Worm (Caenorhabditis elegans) whole organism, young adult: ENCODE results near the gene clec-195.
A peak's percentile ranks its signal among the peaks of the same experiment; 100 is the strongest.

Experiments used
- B0019.2 ChIP-seq: fragments of 200-800 bp; sonication (Bioruptor generic); conservative IDR thresholded peaks from 2 replicates; pipeline ENCODE4 v1.3.6; 2022; ENCODE audit warnings: missing genetic modification reagents, missing genetic modification characterization, missing compliant biosample characterization
- B0261.1 ChIP-seq: sonication (generic microtip); optimal IDR thresholded peaks from 2 replicates; lab custom pipeline; 2016; ENCODE audit warnings: mild to moderate bottlenecking, missing genetic modification characterization, moderate library complexity, missing compliant biosample characterization
- F22D6.2 ChIP-seq: sonication (generic microtip); optimal IDR thresholded peaks from 2 replicates; lab custom pipeline; 2016; ENCODE audit warnings: mild to moderate bottlenecking, missing genetic modification characterization, missing compliant biosample characterization
- F37B4.10 ChIP-seq: fragments of 200-800 bp; sonication (Bioruptor generic); IDR thresholded peaks from 2 replicates; pipeline ENCODE4 v1.3.6; 2022; ENCODE audit warnings: missing genetic modification characterization, missing compliant biosample characterization
- F49E8.2 ChIP-seq: sonication (generic microtip); optimal IDR thresholded peaks from 3 replicates; lab custom pipeline; 2017; ENCODE audit warnings: missing genetic modification characterization, mild to moderate bottlenecking, missing compliant biosample characterization, antibody characterized with exemption, moderate library complexity; ENCODE audit not compliant: insufficient read depth
- F57A8.1 ChIP-seq: fragments of 200-800 bp; sonication (Bioruptor generic); optimal IDR thresholded peaks from 2 replicates; lab custom pipeline; 2018; ENCODE audit warnings: mild to moderate bottlenecking, missing genetic modification characterization, moderate library complexity, missing compliant biosample characterization
- F57C9.4 ChIP-seq: sonication (generic microtip); optimal IDR thresholded peaks from 2 replicates; lab custom pipeline; 2017; ENCODE audit warnings: mild to moderate bottlenecking, missing genetic modification characterization, missing compliant biosample characterization
- K12H6.12 ChIP-seq: fragments of 200-800 bp; sonication (Bioruptor generic); optimal IDR thresholded peaks from 2 replicates; lab custom pipeline; 2018; ENCODE audit warnings: mild to moderate bottlenecking, missing genetic modification characterization, missing compliant biosample characterization
- T07F8.4 ChIP-seq: sonication (generic microtip); optimal IDR thresholded peaks from 2 replicates; lab custom pipeline; 2016; ENCODE audit warnings: mild to moderate bottlenecking, missing genetic modification characterization, moderate library complexity, missing compliant biosample characterization
- T26A5.8 ChIP-seq: sonication (generic microtip); optimal IDR thresholded peaks from 2 replicates; lab custom pipeline; 2016; ENCODE audit warnings: missing genetic modification characterization, missing compliant biosample characterization
- Y56A3A.18 ChIP-seq: fragments of 200-800 bp; sonication (Bioruptor generic); IDR thresholded peaks from 2 replicates; pipeline ENCODE4 v1.3.6; 2022; ENCODE audit warnings: missing genetic modification reagents, missing genetic modification characterization, missing compliant biosample characterization
- Y67H2A.10 ChIP-seq: fragments of 200-800 bp; sonication (Bioruptor generic); conservative IDR thresholded peaks from 2 replicates; pipeline ENCODE4 v1.3.6; 2022; ENCODE audit warnings: missing genetic modification reagents, missing genetic modification characterization, missing compliant biosample characterization
- aptf-3 ChIP-seq: fragments of 200-800 bp; sonication (Bioruptor generic); IDR thresholded peaks from 2 replicates; pipeline ENCODE4 v1.3.6; 2022; ENCODE audit warnings: missing genetic modification characterization, missing compliant biosample characterization
- atf-7 ChIP-seq: sonication (generic microtip); optimal IDR thresholded peaks from 2 replicates; lab custom pipeline; 2017; ENCODE audit warnings: mild to moderate bottlenecking, missing genetic modification characterization, missing compliant biosample characterization
- athp-1 ChIP-seq: sonication (generic microtip); optimal IDR thresholded peaks from 2 replicates; lab custom pipeline; 2017; ENCODE audit warnings: mild to moderate bottlenecking, missing genetic modification characterization, missing compliant biosample characterization
- bed-2 ChIP-seq: fragments of 200-800 bp; sonication (Bioruptor generic); IDR thresholded peaks from 2 replicates; pipeline ENCODE4 v1.3.6; 2022; ENCODE audit warnings: missing genetic modification reagents, missing genetic modification characterization, missing compliant biosample characterization
- cebp-1 ChIP-seq, 2 experiments: fragments of 200-800 bp in 1 of 2; sonication (Bioruptor generic) in 1 of 2; sonication (generic microtip) in 1 of 2; IDR thresholded peaks in 1 of 2; optimal IDR thresholded peaks in 1 of 2; 2 replicates each; pipeline versions ENCODE4 v1.3.6 to Lab custom; 2017 to 2022; ENCODE audit warnings: missing compliant biosample characterization in 2 of 2, missing genetic modification characterization in 2 of 2, mild to moderate bottlenecking in 1 of 2, missing genetic modification reagents in 1 of 2, moderate library complexity in 1 of 2
- cebp-2 ChIP-seq: fragments of 200-800 bp; sonication (Bioruptor generic); IDR thresholded peaks from 2 replicates; pipeline ENCODE4 v1.3.6; 2022; ENCODE audit warnings: missing genetic modification characterization, missing compliant biosample characterization
- dpl-1 ChIP-seq: fragments of 150-350 bp; optimal IDR thresholded peaks from 2 replicates; lab custom pipeline; 2014; ENCODE audit warnings: missing biosample characterization, missing genetic modification reagents, missing genetic modification characterization
- efl-1 ChIP-seq: fragments of 150-350 bp; optimal IDR thresholded peaks from 2 replicates; lab custom pipeline; 2014; ENCODE audit warnings: missing biosample characterization, missing genetic modification reagents, missing genetic modification characterization
- egl-18 ChIP-seq: fragments of 200-800 bp; sonication (Bioruptor generic); IDR thresholded peaks from 2 replicates; pipeline ENCODE4 v1.3.6; 2022; ENCODE audit warnings: missing genetic modification reagents, missing genetic modification characterization, missing compliant biosample characterization
- egrh-3 ChIP-seq: fragments of 200-800 bp; sonication (Bioruptor generic); IDR thresholded peaks from 2 replicates; pipeline ENCODE4 v1.3.6; 2022; ENCODE audit warnings: missing genetic modification reagents, missing genetic modification characterization, missing compliant biosample characterization
- ekl-4 ChIP-seq: fragments of 200-800 bp; sonication (Bioruptor generic); IDR thresholded peaks from 2 replicates; pipeline ENCODE4 v1.3.6; 2022; ENCODE audit warnings: missing genetic modification reagents, missing genetic modification characterization, missing compliant biosample characterization
- ets-4 ChIP-seq: fragments of 200-800 bp; sonication (Bioruptor generic); optimal IDR thresholded peaks from 2 replicates; lab custom pipeline; 2018; ENCODE audit warnings: mild to moderate bottlenecking, missing genetic modification characterization, missing compliant biosample characterization
- gei-17 ChIP-seq: fragments of 200-800 bp; sonication (Bioruptor generic); optimal IDR thresholded peaks from 2 replicates; lab custom pipeline; 2018; ENCODE audit warnings: mild to moderate bottlenecking, missing genetic modification characterization, missing compliant biosample characterization
- hlh-12 ChIP-seq: sonication (generic microtip); optimal IDR thresholded peaks from 2 replicates; lab custom pipeline; 2016; ENCODE audit warnings: missing genetic modification characterization, missing compliant biosample characterization
- hsf-1 ChIP-seq: fragments of 200-800 bp; sonication (Bioruptor generic); IDR thresholded peaks from 2 replicates; pipeline ENCODE4 v1.3.6; 2022; ENCODE audit warnings: missing genetic modification reagents, missing genetic modification characterization, missing compliant biosample characterization
- lin-26 ChIP-seq: fragments of 200-800 bp; sonication (Bioruptor generic); IDR thresholded peaks from 2 replicates; pipeline ENCODE4 v1.3.6; 2022; ENCODE audit warnings: missing genetic modification reagents, missing genetic modification characterization, missing compliant biosample characterization
- lin-35 ChIP-seq, 3 experiments: fragments of 150-350 bp in 2 of 3; sonication (generic microtip) in 1 of 3; optimal IDR thresholded peaks; 2 replicates each; lab custom pipeline; 2014 to 2018; ENCODE audit warnings: missing biosample characterization in 3 of 3, missing genetic modification characterization in 3 of 3, missing genetic modification reagents in 3 of 3
- lsl-1 ChIP-seq: fragments of 200-800 bp; sonication (Bioruptor generic); optimal IDR thresholded peaks from 2 replicates; lab custom pipeline; 2018; ENCODE audit warnings: mild to moderate bottlenecking, missing genetic modification characterization, moderate library complexity, missing compliant biosample characterization
- mel-28 ChIP-seq: sonication (generic microtip); optimal IDR thresholded peaks from 2 replicates; lab custom pipeline; 2016; ENCODE audit warnings: borderline replicate concordance, mild to moderate bottlenecking, missing genetic modification characterization, missing compliant biosample characterization
- mes-4 ChIP-seq: sonication (generic microtip); optimal IDR thresholded peaks from 2 replicates; lab custom pipeline; 2016; ENCODE audit warnings: missing genotype, missing genetic modification characterization, missing compliant biosample characterization
- nfya-1 ChIP-seq: sonication (generic microtip); optimal IDR thresholded peaks from 2 replicates; lab custom pipeline; 2017; ENCODE audit warnings: antibody characterized with exemption, missing compliant biosample characterization, missing genetic modification characterization, borderline replicate concordance; ENCODE audit not compliant: insufficient read depth
- nhr-120 ChIP-seq: fragments of 200-800 bp; sonication (Bioruptor generic); IDR thresholded peaks from 2 replicates; pipeline ENCODE4 v1.3.6; 2022; ENCODE audit warnings: missing genetic modification characterization, missing compliant biosample characterization
- nhr-179 ChIP-seq: sonication (generic microtip); optimal IDR thresholded peaks from 2 replicates; lab custom pipeline; 2016; ENCODE audit warnings: mild to moderate bottlenecking, missing genetic modification characterization, missing compliant biosample characterization
- nhr-27 ChIP-seq: fragments of 200-800 bp; sonication (Bioruptor generic); optimal IDR thresholded peaks from 2 replicates; lab custom pipeline; 2018; ENCODE audit warnings: mild to moderate bottlenecking, missing genetic modification characterization, moderate library complexity, missing compliant biosample characterization
- rec-8 ChIP-seq, 2 experiments: sonication (generic microtip); optimal IDR thresholded peaks; 2 replicates each; lab custom pipeline; 2016; ENCODE audit warnings: mild to moderate bottlenecking in 2 of 2, missing genetic modification characterization in 2 of 2, missing genetic modification reagents in 2 of 2, missing genotype in 2 of 2, missing biosample characterization in 1 of 2, missing compliant biosample characterization in 1 of 2, moderate library complexity in 1 of 2
- repo-1 ChIP-seq: sonication (generic microtip); optimal IDR thresholded peaks from 2 replicates; lab custom pipeline; 2017; ENCODE audit warnings: mild to moderate bottlenecking, missing genetic modification characterization, missing compliant biosample characterization
- snpc-1.3 ChIP-seq: sonication (generic microtip); optimal IDR thresholded peaks from 2 replicates; lab custom pipeline; 2017; ENCODE audit warnings: missing genetic modification characterization, mild to moderate bottlenecking, missing compliant biosample characterization, antibody characterized with exemption, moderate library complexity, missing genotype, missing genetic modification reagents; ENCODE audit not compliant: insufficient read depth
- somi-1 ChIP-seq: fragments of 200-800 bp; sonication (Bioruptor generic); optimal IDR thresholded peaks from 2 replicates; lab custom pipeline; 2018; ENCODE audit warnings: mild to moderate bottlenecking, missing genetic modification characterization, missing compliant biosample characterization
- tlf-1 ChIP-seq: fragments of 200-800 bp; sonication (Bioruptor generic); optimal IDR thresholded peaks from 2 replicates; lab custom pipeline; 2018; ENCODE audit warnings: mild to moderate bottlenecking, missing genetic modification characterization, missing compliant biosample characterization
- zfh-2 ChIP-seq: fragments of 200-800 bp; sonication (Bioruptor generic); conservative IDR thresholded peaks from 2 replicates; pipeline ENCODE4 v1.3.6; 2022; ENCODE audit warnings: missing genetic modification reagents, missing genetic modification characterization, missing compliant biosample characterization
- ztf-18 ChIP-seq: sonication (generic microtip); optimal IDR thresholded peaks from 2 replicates; lab custom pipeline; 2016; ENCODE audit warnings: missing genotype, mild to moderate bottlenecking, missing genetic modification characterization, missing compliant biosample characterization
- ztf-26 ChIP-seq: sonication (generic microtip); optimal IDR thresholded peaks from 2 replicates; lab custom pipeline; 2017; ENCODE audit warnings: missing genetic modification characterization, missing compliant biosample characterization
- ztf-28 ChIP-seq: fragments of 200-800 bp; sonication (Bioruptor generic); IDR thresholded peaks from 2 replicates; pipeline ENCODE4 v1.3.6; 2022; ENCODE audit warnings: missing genetic modification reagents, missing genetic modification characterization, missing compliant biosample characterization
- ztf-6 ChIP-seq: fragments of 200-800 bp; sonication (Bioruptor generic); IDR thresholded peaks from 2 replicates; pipeline ENCODE4 v1.3.6; 2022; ENCODE audit warnings: missing genetic modification reagents, missing genetic modification characterization, missing compliant biosample characterization

The clec-195 gene

ce11 chrIV:17010274-17010673, 35.3 kb downstream of the clec-195 start:
- TF ChIP-seq zfh-2 (peak; percentile 81), egrh-3 (GFP tag; lab: Robert Waterston, UW) (0 out of 2 replicates have a peak, but pooled peaks have one; percentile 15), atf-7 (tag; lab: Kevin White, UChicago) (no peak)
- TF ChIP-seq, all 124 proteins: peak for 2

- no peak for TF ChIP-seq nhr-120 (GFP tag; lab: Robert Waterston, UW)
- no peak for TF ChIP-seq B0019.2
- no peak for TF ChIP-seq tlf-1 (GFP tag; lab: Kevin White, UChicago)
- no peak for TF ChIP-seq nhr-27 (tag; lab: Kevin White, UChicago)
- no peak for TF ChIP-seq repo-1
- no peak for TF ChIP-seq B0261.1 (tag; lab: Kevin White, UChicago)
- no peak for TF ChIP-seq nhr-179 (tag; lab: Kevin White, UChicago)
- no peak for TF ChIP-seq Y67H2A.10
- no peak for TF ChIP-seq T07F8.4
Measured at ce11 chrIV:17005734-17006133, 39.9 kb downstream of the clec-195 start.

- TF ChIP-seq ekl-4 (GFP tag; lab: Robert Waterston, UW) (no peak), lin-26 (GFP tag; lab: Robert Waterston, UW) (no peak), mes-4 (tag; lab: Kevin White, UChicago) (no peak), F57C9.4 (tag; lab: Kevin White, UChicago) (no peak), F22D6.2 (tag; lab: Kevin White, UChicago) (no peak), cebp-1 (GFP tag; IDR thresholded peaks at IDR 0.05; lab: Robert Waterston, UW) (no peak), cebp-1 (tag; optimal IDR thresholded peaks at IDR 0.05; lab: Kevin White, UChicago) (no peak), snpc-1.3 (tag; lab: Kevin White, UChicago) (peak; percentile 85), ets-4 (GFP tag; lab: Kevin White, UChicago) (no peak), ztf-18 (tag; lab: Kevin White, UChicago) (no peak), egrh-3 (GFP tag; lab: Robert Waterston, UW) (no peak), K12H6.12 (tag; lab: Kevin White, UChicago) (no peak), nfya-1 (tag; lab: Kevin White, UChicago) (no peak), lsl-1 (GFP tag; lab: Kevin White, UChicago) (peak; percentile 49), nhr-27 (tag; lab: Kevin White, UChicago) (no peak), nhr-179 (tag; lab: Kevin White, UChicago) (no peak), ztf-28 (no peak), rec-8 (tag; optimal IDR thresholded peaks at IDR 0.05; lab: Kevin White, UChicago) (peak in 1 of 2 experiments; percentile 13), T26A5.8 (tag; lab: Kevin White, UChicago) (no peak), efl-1 (GFP tag; lab: Kevin White, UChicago) (peak; percentile 79), athp-1 (tag; lab: Kevin White, UChicago) (no peak), aptf-3 (GFP tag; lab: Robert Waterston, UW) (no peak), F57A8.1 (no peak), F49E8.2 (tag; lab: Kevin White, UChicago) (no peak), hsf-1 (GFP tag; lab: Robert Waterston, UW) (no peak), F37B4.10 (no peak), dpl-1 (GFP tag; lab: Kevin White, UChicago) (peak; percentile 68), gei-17 (GFP tag; lab: Kevin White, UChicago) (no peak), ztf-26 (no peak), egl-18 (GFP tag; lab: Robert Waterston, UW) (no peak), ztf-6 (GFP tag; lab: Robert Waterston, UW) (no peak), bed-2 (no peak), somi-1 (no peak), Y56A3A.18 (no peak), mel-28 (no peak), hlh-12 (tag; lab: Kevin White, UChicago) (no peak), cebp-2 (GFP tag; lab: Robert Waterston, UW) (no peak), lin-35 (GFP tag; optimal IDR thresholded peaks at IDR 0.05; lab: Kevin White, UChicago) (peak in 1 of 3 experiments; percentile 76)
Measured at ce11 chrIV:16995425-16995824, 50.2 kb downstream of the clec-195 start, which contains the start of gene rom-4. rom-4 (plus strand) TSS chrIV:16995822.
